Comparison of ENCODE assay signal across 1 fruit fly cellular context in the genomic region with DNA sequence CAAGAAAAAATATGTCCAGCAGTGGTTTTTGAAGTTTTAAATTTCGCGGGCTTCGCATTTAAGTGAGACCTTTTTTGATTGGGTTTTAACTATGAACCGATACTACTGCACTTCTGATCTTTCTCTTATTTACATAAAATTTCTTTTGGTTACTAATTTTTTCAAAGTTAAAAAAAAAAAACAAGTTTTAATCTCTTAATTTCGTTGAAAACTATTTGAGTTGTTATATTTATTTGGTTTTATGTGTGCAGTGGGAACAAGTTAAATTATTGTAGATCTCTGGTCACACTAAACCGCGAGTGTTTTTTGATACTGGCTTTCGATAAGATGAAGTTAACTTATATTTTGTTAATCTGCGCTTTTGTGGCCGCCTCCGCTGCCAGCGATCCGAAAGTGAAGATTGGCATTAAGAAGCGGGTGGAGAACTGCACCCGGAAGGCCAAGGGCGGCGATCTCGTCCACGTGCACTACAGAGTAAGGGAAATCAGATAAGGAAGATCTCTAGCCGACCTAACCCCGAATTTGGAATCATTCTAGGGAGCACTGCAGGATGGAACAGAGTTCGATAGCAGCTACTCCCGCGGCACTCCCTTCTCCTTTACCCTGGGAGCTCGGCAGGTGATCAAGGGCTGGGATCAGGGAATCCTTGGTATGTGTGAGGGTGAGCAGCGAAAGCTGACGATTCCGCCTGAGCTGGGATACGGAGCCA.
A peak's percentile ranks its signal among the peaks of the same experiment; 100 is the strongest.
TF ChIP-seq lines count a peak whose summit lies in the region.

Gene CG14715 (plus strand): TSS at position 267 of the 709 bp plus-strand sequence.

TF ChIP-seq in whole organism, embryonic, 481 proteins besides CTCF, POLR2A, EP300 and RAD21 (continued from another document):
- TF ChIP-seq bbx (GFP tag; IDR thresholded peaks at IDR 0.05; lab: Robert Waterston, UW; ENCODE audit: partially characterized antibody): no peak
- TF ChIP-seq ci (GFP tag; IDR thresholded peaks at IDR 0.05; lab: Robert Waterston, UW): no peak
- TF ChIP-seq Rfx (GFP tag; IDR thresholded peaks at IDR 0.05; lab: Robert Waterston, UW): peak; percentile 55; the same call in 1 of the 2 replicates
- peak; percentile 32 for TF ChIP-seq CG1233 (GFP tag; optimal IDR thresholded peaks at IDR 0.05; lab: Kevin White, UChicago)
- peak; percentile 94 for TF ChIP-seq E2f2 (GFP tag; IDR thresholded peaks at IDR 0.05; lab: Robert Waterston, UW)
- no peak for TF ChIP-seq Mad (GFP tag; optimal IDR thresholded peaks at IDR 0.05; lab: Kevin White, UChicago)
- no peak for TF ChIP-seq HHEX (GFP tag; optimal IDR thresholded peaks at IDR 0.05; lab: Kevin White, UChicago)
- TF ChIP-seq nmo (GFP tag; optimal IDR thresholded peaks at IDR 0.05; lab: Kevin White, UChicago): peak; percentile 74
- TF ChIP-seq Atf6 (GFP tag; IDR thresholded peaks at IDR 0.05; lab: Robert Waterston, UW): peak; percentile 34; the same call in 1 of the 2 replicates
- no peak for TF ChIP-seq sima (GFP tag; optimal IDR thresholded peaks at IDR 0.05; lab: Kevin White, UChicago)
- TF ChIP-seq bcd (GFP tag; optimal IDR thresholded peaks at IDR 0.05; lab: Kevin White, UChicago): peak; percentile 25
- TF ChIP-seq Antp (GFP tag; optimal IDR thresholded peaks at IDR 0.05; lab: Kevin White, UChicago): peak; percentile 43
- TF ChIP-seq H2.0 (GFP tag; IDR thresholded peaks at IDR 0.05; lab: Robert Waterston, UW): peak; percentile 47; the same call in 1 of the 2 replicates
- peak; percentile 46 for TF ChIP-seq Nf-YC (tag; optimal IDR thresholded peaks at IDR 0.05; lab: Kevin White, UChicago)
- TF ChIP-seq CG18619 (GFP tag; optimal IDR thresholded peaks at IDR 0.05; lab: Kevin White, UChicago): no peak
- TF ChIP-seq CG7839 (tag; optimal IDR thresholded peaks at IDR 0.05; lab: Kevin White, UChicago): peak; percentile 48
- peak; percentile 34 for TF ChIP-seq CG9609 (GFP tag; optimal IDR thresholded peaks at IDR 0.05; lab: Kevin White, UChicago)
- no peak for TF ChIP-seq CG7372 (GFP tag; IDR thresholded peaks at IDR 0.05; lab: Robert Waterston, UW)
- TF ChIP-seq CG30431 (GFP tag; optimal IDR thresholded peaks at IDR 0.05; lab: Kevin White, UChicago): no peak
- no peak for TF ChIP-seq CG13123 (GFP tag; optimal IDR thresholded peaks at IDR 0.05; lab: Kevin White, UChicago)
- no peak for TF ChIP-seq sd (tag; optimal IDR thresholded peaks at IDR 0.05; lab: Kevin White, UChicago)
- TF ChIP-seq mam (GFP tag; optimal IDR thresholded peaks at IDR 0.05; lab: Kevin White, UChicago): peak; percentile 44
- TF ChIP-seq CG32767 (GFP tag; IDR thresholded peaks at IDR 0.05; lab: Robert Waterston, UW): no peak
- TF ChIP-seq sens (GFP tag; lab: Kevin White, UChicago): peak; percentile 87
- TF ChIP-seq kay (GFP tag; optimal IDR thresholded peaks at IDR 0.05; lab: Kevin White, UChicago): peak; percentile 11
- no peak for TF ChIP-seq NK7.1 (GFP tag; optimal IDR thresholded peaks at IDR 0.05; lab: Kevin White, UChicago)
- TF ChIP-seq pzg (GFP tag; optimal IDR thresholded peaks at IDR 0.05; lab: Kevin White, UChicago): peak; percentile 56
- TF ChIP-seq CG4730 (GFP tag; IDR thresholded peaks at IDR 0.05; lab: Robert Waterston, UW): no peak
- no peak for TF ChIP-seq Fer2 (tag; optimal IDR thresholded peaks at IDR 0.05; lab: Kevin White, UChicago)
- peak; percentile 58 for TF ChIP-seq CG16813 (GFP tag; IDR thresholded peaks at IDR 0.05; lab: Robert Waterston, UW; ENCODE audit: partially characterized antibody)
- no peak for TF ChIP-seq CG6272 (GFP tag; IDR thresholded peaks at IDR 0.05; lab: Robert Waterston, UW)
- TF ChIP-seq CG12391 (tag; optimal IDR thresholded peaks at IDR 0.05; lab: Kevin White, UChicago): peak; percentile 76
- no peak for TF ChIP-seq Neu2 (GFP tag; optimal IDR thresholded peaks at IDR 0.05; lab: Kevin White, UChicago; ENCODE audit: borderline replicate concordance)
- TF ChIP-seq psq (GFP tag; optimal IDR thresholded peaks at IDR 0.05; lab: Kevin White, UChicago): no peak
- no peak for TF ChIP-seq TFAM (GFP tag; optimal IDR thresholded peaks at IDR 0.05; lab: Kevin White, UChicago)
- no peak for TF ChIP-seq ase (GFP tag; IDR thresholded peaks at IDR 0.05; lab: Robert Waterston, UW)
- peak; percentile 85 for TF ChIP-seq gfzf (GFP tag; optimal IDR thresholded peaks at IDR 0.05; lab: Kevin White, UChicago)
- peak; percentile 38 for TF ChIP-seq Atf3 (GFP tag; optimal IDR thresholded peaks at IDR 0.05; lab: Kevin White, UChicago)
- peak; percentile 35 for TF ChIP-seq CG9817 (tag; optimal IDR thresholded peaks at IDR 0.05; lab: Kevin White, UChicago)
- TF ChIP-seq Usf (GFP tag; optimal IDR thresholded peaks at IDR 0.05; lab: Kevin White, UChicago): no peak
- no peak for TF ChIP-seq CkIIα-i1 (GFP tag; IDR thresholded peaks at IDR 0.05; lab: Robert Waterston, UW)
- peak; percentile 69 for TF ChIP-seq BEAF-32 (GFP tag; optimal IDR thresholded peaks at IDR 0.05; lab: Kevin White, UChicago)
